Worm (Caenorhabditis elegans) whole organism, early embryonic: ENCODE data around the gene nspb-10.

Source experiments
- B0310.2 ChIP-seq: sonication (generic microtip); optimal IDR thresholded peaks from 2 replicates; lab custom pipeline; 2016; ENCODE audit warnings: mild to moderate bottlenecking, missing genetic modification characterization, missing compliant biosample characterization
- F13C5.2 ChIP-seq: sonication (generic microtip); optimal IDR thresholded peaks from 2 replicates; lab custom pipeline; 2017; ENCODE audit warnings: mild to moderate bottlenecking, missing genetic modification characterization, inconsistent platforms, missing compliant biosample characterization
- aly-1 ChIP-seq: sonication (generic microtip); optimal IDR thresholded peaks from 2 replicates; lab custom pipeline; 2016; ENCODE audit warnings: missing genetic modification characterization, missing compliant biosample characterization
- ama-1 ChIP-seq: fragments of 150-350 bp; optimal IDR thresholded peaks from 2 replicates; lab custom pipeline; 2014
- ceh-13 ChIP-seq: fragments of 200-800 bp; sonication (Bioruptor generic); optimal IDR thresholded peaks from 2 replicates; lab custom pipeline; 2018; ENCODE audit warnings: mild to moderate bottlenecking, missing genetic modification characterization, missing compliant biosample characterization
- ceh-36 ChIP-seq: sonication (generic microtip); optimal IDR thresholded peaks from 2 replicates; lab custom pipeline; 2016; ENCODE audit warnings: missing genetic modification characterization, inconsistent platforms, missing compliant biosample characterization
- ets-7 ChIP-seq: sonication (generic microtip); optimal IDR thresholded peaks from 2 replicates; lab custom pipeline; 2016; ENCODE audit warnings: missing genotype, missing genetic modification characterization, missing compliant biosample characterization
- flt-1 ChIP-seq: fragments of 200-800 bp; sonication (Bioruptor generic); IDR thresholded peaks from 2 replicates; pipeline ENCODE4 v1.3.6; 2022; ENCODE audit warnings: missing genetic modification characterization, missing compliant biosample characterization
- hmbx-1 ChIP-seq: sonication (generic microtip); optimal IDR thresholded peaks from 2 replicates; lab custom pipeline; 2016; ENCODE audit warnings: mild to moderate bottlenecking, missing genetic modification characterization, missing compliant biosample characterization
- hmg-4 ChIP-seq: fragments of 200-800 bp; sonication (Bioruptor generic); optimal IDR thresholded peaks from 2 replicates; lab custom pipeline; 2018; ENCODE audit warnings: mild to moderate bottlenecking, missing genetic modification characterization, missing compliant biosample characterization
- hnd-1 ChIP-seq: sonication (generic microtip); optimal IDR thresholded peaks from 2 replicates; lab custom pipeline; 2016; ENCODE audit warnings: missing genetic modification characterization, missing compliant biosample characterization
- pes-1 ChIP-seq: fragments of 200-800 bp; sonication (Bioruptor generic); IDR thresholded peaks from 2 replicates; pipeline ENCODE4 v1.3.6; 2022; ENCODE audit warnings: missing genetic modification reagents, missing genetic modification characterization, missing compliant biosample characterization
- scrt-1 ChIP-seq: fragments of 200-800 bp; sonication (Bioruptor generic); IDR thresholded peaks from 2 replicates; pipeline ENCODE4 v1.3.6; 2022; ENCODE audit warnings: missing genetic modification characterization, missing compliant biosample characterization
- sea-1 ChIP-seq: fragments of 200-800 bp; sonication (Bioruptor generic); conservative IDR thresholded peaks from 2 replicates; pipeline ENCODE4 v1.3.6; 2022; ENCODE audit warnings: missing genetic modification characterization, missing compliant biosample characterization
- tbx-11 ChIP-seq: fragments of 200-800 bp; sonication (Bioruptor generic); IDR thresholded peaks from 2 replicates; pipeline ENCODE4 v1.3.6; 2022; ENCODE audit warnings: missing genetic modification characterization, missing compliant biosample characterization
- tbx-37 ChIP-seq: fragments of 200-800 bp; sonication (Bioruptor generic); conservative IDR thresholded peaks from 2 replicates; pipeline ENCODE4 v1.3.6; 2022; ENCODE audit warnings: missing genetic modification reagents, missing genetic modification characterization, missing compliant biosample characterization
- tra-4 ChIP-seq: sonication (generic microtip); optimal IDR thresholded peaks from 2 replicates; lab custom pipeline; 2017; ENCODE audit warnings: missing genetic modification characterization, missing compliant biosample characterization

nspb-10 gene

DNA sequence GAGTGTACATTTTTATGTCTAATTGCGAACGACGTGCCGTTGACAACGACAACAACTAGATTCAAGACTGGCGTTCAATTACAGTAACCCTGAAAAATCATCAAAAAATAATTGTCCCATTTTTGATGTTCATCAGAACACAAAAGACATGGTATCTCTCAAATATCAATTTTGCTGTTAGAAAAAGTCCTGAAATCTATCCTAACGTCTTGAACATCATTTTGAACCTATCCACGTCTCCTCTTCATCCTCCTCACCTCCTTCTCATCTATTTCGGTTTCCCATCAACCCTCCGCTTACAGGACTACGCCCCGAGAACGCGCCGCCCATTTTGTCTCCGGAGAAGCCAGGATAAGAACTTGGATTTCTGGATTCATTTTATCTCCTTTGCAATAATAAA is 27.7 kb upstream of the nspb-10 start, which contains the start of gene mltn-9:
mltn-9 (plus strand) TSS at position 301 of the 400 bp plus-strand sequence.
- TF ChIP-seq hmg-4 (GFP tag; lab: Kevin White, UChicago) (no peak), hmbx-1 (tag; lab: Kevin White, UChicago) (no peak), scrt-1 (no peak), tbx-37 (GFP tag; lab: Robert Waterston, UW) (no peak), sea-1 (GFP tag; lab: Robert Waterston, UW) (no peak), ets-7 (tag; lab: Kevin White, UChicago) (no peak), B0310.2 (tag; lab: Kevin White, UChicago) (no peak), ceh-13 (GFP tag; lab: Kevin White, UChicago) (no peak), tbx-11 (no peak), pes-1 (no peak)

DNA sequence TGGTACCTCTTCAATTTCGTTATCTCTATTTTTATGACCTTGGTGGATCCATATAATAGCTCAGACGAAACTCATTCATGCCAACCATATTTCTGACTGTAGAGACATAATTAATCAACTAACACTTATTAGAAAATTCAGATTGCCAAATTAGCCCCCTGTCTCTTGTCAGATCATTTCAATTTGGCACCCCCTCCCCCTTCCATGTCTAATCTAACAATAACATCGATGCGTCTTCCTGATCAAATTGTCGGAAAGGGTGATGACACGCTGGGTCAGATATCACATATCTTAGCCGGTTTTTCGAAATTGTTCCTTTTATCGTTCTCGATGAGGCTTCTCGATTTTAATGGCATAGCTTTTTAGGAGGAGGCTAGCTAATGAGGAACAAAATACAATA is 23.2 kb upstream of the nspb-10 start:
- TF ChIP-seq hmbx-1 (tag; lab: Kevin White, UChicago) (no peak), ceh-13 (GFP tag; lab: Kevin White, UChicago) (no peak), pes-1 (no peak), hnd-1 (tag; lab: Kevin White, UChicago) (no peak), tra-4 (tag; lab: Kevin White, UChicago) (no peak), tbx-11 (no peak), ets-7 (tag; lab: Kevin White, UChicago) (no peak), flt-1 (GFP tag; lab: Robert Waterston, UW) (no peak), F13C5.2 (tag; lab: Kevin White, UChicago) (no peak), sea-1 (GFP tag; lab: Robert Waterston, UW) (no peak), scrt-1 (no peak), B0310.2 (tag; lab: Kevin White, UChicago) (no peak)

DNA sequence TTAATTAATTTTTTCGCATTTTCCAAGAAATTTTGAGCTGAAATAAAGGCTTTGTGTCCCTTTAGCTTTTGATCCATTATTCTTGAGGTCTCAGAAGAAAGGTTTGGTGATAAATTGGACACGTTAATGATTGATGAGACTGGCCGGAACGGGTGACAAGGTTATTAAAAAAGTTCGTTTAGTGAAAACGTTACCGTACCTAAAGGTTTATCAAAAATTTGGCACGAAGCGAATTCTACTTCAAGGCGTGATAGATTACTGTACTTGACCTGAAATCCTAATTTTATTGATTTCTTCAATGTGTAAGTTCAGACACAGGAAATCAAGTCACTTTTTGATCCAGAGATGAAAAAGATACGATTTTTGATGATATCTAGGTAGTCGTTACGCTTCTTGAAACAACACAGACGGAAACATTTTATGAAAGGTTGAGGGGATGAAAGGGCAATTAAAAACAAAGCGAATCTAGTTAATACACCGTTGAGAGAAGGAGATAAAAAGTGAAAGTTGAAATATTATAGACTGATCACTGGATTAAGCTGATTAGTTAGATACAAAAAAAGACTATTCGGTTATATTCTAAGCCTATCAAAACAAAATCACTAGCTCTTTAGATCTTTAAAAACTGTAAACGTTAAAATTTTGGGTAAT is 22.6 kb upstream of the nspb-10 start:
- TF ChIP-seq ceh-36 (tag; lab: Kevin White, UChicago) (no peak), sea-1 (GFP tag; lab: Robert Waterston, UW) (no peak)

DNA sequence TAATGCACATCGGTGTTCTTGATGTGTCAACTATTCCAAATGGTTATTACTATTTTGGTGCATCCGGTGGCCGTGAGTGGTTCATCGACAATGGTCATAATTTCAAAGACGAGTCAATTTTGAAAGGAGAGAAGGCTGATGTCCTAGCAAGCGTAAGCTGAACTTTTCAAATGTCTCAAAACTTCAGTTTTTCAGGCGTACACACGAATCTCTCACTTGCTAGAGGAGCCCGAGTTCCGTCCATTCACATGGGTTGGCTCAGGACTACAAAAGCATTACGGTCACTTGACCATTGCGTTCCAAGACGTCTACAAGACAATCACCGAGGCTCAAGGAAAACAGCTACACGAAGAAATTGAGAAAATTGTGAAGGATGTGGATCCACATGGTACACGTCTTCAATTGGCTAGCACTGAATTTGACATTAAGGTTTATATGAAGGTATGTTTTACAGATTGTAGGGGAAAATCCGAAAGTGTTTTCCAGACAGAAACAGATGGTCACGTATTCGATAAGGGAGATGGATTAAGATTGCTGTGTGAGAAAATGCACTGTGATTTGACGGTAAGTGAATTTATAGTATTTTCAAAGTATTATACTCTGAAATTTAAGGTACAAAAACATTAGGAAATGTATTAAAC is 21.4 kb upstream of the nspb-10 start:
- no peak for TF ChIP-seq B0310.2 (tag; lab: Kevin White, UChicago)

DNA sequence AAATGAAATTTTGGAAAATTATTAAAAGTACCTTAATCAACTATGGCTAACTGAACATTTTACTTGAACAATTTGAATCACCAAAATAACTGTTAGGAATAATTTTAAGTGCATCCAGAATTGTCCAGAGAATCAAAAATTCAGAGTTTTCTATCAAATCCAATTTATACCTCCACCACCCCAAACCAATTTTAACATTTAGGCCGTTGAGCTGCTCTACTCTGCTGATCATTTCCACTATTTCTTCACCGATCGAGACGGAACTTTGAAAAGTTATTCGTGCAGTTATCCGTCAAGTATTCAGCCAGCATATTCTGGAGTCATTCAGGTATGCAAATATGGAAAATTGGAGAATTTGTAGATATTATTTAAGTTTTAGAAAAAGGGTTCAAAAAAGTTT is 20.4 kb upstream of the nspb-10 start:
- no peak for TF ChIP-seq pes-1

DNA sequence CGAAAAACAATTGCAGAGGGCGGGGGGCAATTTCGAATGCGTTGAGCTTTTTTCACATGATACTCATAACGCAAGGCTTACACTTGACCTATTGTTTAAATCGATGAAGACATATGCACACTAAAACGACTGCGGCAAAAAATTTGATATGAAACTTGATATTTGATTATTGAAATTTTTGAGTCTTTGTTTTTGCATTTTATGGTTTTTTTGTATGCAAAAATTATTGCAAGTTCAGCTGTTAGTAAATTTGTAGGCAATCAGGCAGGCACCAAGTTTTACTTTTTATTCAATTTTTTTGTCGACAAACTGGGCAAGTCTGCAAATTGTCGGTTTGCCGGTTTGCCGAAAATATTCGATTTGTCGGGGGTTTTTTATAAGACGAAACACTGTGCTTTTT is 18.1 kb upstream of the nspb-10 start, which contains the start of gene arl-3:
arl-3 (plus strand) TSS at position 301 of the 400 bp plus-strand sequence.
- no peak for TF ChIP-seq hmbx-1 (tag; lab: Kevin White, UChicago)
- TF ChIP-seq scrt-1 = no peak
- no peak for TF ChIP-seq aly-1
- TF ChIP-seq hnd-1 (tag; lab: Kevin White, UChicago) = no peak
- TF ChIP-seq ceh-36 (tag; lab: Kevin White, UChicago) = no peak
- no peak for TF ChIP-seq ets-7 (tag; lab: Kevin White, UChicago)
- no peak for TF ChIP-seq flt-1 (GFP tag; lab: Robert Waterston, UW)
- no peak for TF ChIP-seq hmg-4 (GFP tag; lab: Kevin White, UChicago)
- no peak for TF ChIP-seq pes-1
- TF ChIP-seq sea-1 (GFP tag; lab: Robert Waterston, UW) = no peak
- no peak for TF ChIP-seq ama-1 (lab: Kevin White, UChicago)
- no peak for TF ChIP-seq B0310.2 (tag; lab: Kevin White, UChicago)
- no peak for TF ChIP-seq ceh-13 (GFP tag; lab: Kevin White, UChicago)
- TF ChIP-seq tra-4 (tag; lab: Kevin White, UChicago) = no peak

DNA sequence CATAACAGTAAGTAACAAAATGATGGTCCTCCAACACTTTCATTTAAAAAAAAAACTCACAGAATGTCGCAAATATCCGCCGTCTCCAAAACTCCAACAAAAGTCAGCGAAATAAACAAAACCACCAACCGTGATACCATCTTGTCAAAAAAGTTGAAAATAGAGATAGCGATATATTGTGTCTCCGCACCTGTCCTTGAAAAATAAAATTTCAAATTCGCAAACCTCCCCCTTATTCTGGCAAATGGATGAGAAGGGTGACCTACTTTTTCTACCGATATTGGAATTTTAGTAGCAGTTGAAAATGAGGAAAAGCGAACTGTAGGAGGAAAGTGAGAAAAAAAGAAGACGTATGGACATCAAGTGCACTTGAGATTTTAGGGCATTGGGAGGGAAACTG is 17.4 kb upstream of the nspb-10 start, which contains the start of gene F19H8.2:
F19H8.2 (minus strand) TSS at position 391 of the 400 bp plus-strand sequence.
- TF ChIP-seq pes-1 = no peak

DNA sequence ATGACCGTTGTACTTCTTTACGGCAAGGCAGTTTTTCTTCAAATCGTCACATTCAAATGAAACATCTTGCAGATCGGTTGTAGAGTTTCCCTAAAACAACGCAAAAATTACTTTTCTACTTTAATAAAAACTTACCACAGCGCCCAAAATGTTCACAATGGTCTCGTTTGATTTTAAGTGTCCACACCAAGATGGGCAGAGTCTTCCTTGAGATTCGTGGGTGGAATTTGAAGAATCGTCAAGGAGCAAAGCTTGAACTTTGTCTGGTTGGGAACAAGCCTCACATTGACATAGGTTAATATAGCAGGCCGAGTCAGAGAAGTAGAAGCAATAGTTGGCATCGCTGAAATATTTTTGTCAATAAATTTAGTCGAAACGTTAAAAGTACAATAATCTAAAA is 17.0 kb upstream of the nspb-10 start:
- TF ChIP-seq scrt-1 (no peak), aly-1 (no peak), ceh-13 (GFP tag; lab: Kevin White, UChicago) (no peak), B0310.2 (tag; lab: Kevin White, UChicago) (no peak), tbx-37 (GFP tag; lab: Robert Waterston, UW) (no peak), ama-1 (lab: Kevin White, UChicago) (no peak), F13C5.2 (tag; lab: Kevin White, UChicago) (no peak), hmg-4 (GFP tag; lab: Kevin White, UChicago) (no peak), tbx-11 (no peak), ceh-36 (tag; lab: Kevin White, UChicago) (no peak), flt-1 (GFP tag; lab: Robert Waterston, UW) (no peak), hnd-1 (tag; lab: Kevin White, UChicago) (no peak), ets-7 (tag; lab: Kevin White, UChicago) (no peak), tra-4 (tag; lab: Kevin White, UChicago) (no peak), hmbx-1 (tag; lab: Kevin White, UChicago) (no peak), pes-1 (no peak)
